Worm (Caenorhabditis elegans) whole organism, L1 larva: ENCODE data around the gene irld-62.
"Not testable (repeated sequence)": the region's sequence is repeated elsewhere in the genome, so short reads cannot be mapped to it uniquely, and the experiment has no call there.

ENCODE experiments used
- C04F5.9 ChIP-seq: sonication (generic microtip); optimal IDR thresholded peaks from 2 replicates; lab custom pipeline; 2016; ENCODE audit warnings: missing genetic modification characterization, missing compliant biosample characterization
- C16A3.4 ChIP-seq: fragments of 150-350 bp; optimal IDR thresholded peaks from 2 replicates; lab custom pipeline; 2014; ENCODE audit warnings: missing biosample characterization, missing genetic modification characterization
- C34B4.2 ChIP-seq: sonication (generic microtip); optimal IDR thresholded peaks from 2 replicates; lab custom pipeline; 2017; ENCODE audit warnings: mild to moderate bottlenecking, missing genetic modification characterization, missing compliant biosample characterization
- F16B12.6 ChIP-seq: fragments of 150-350 bp; optimal IDR thresholded peaks from 2 replicates; lab custom pipeline; 2014; ENCODE audit warnings: missing biosample characterization, missing genetic modification characterization
- alr-1 ChIP-seq: fragments of 200-800 bp; sonication (Bioruptor generic); optimal IDR thresholded peaks from 2 replicates; lab custom pipeline; 2018; ENCODE audit warnings: borderline replicate concordance, mild to moderate bottlenecking, missing genetic modification characterization, missing compliant biosample characterization
- aly-2 ChIP-seq: fragments of 150-350 bp; optimal IDR thresholded peaks from 2 replicates; lab custom pipeline; 2014; ENCODE audit warnings: missing biosample characterization, missing genetic modification characterization
- ama-1 ChIP-seq: fragments of 150-350 bp; optimal IDR thresholded peaks from 2 replicates; lab custom pipeline; 2014
- ceh-90 ChIP-seq: sonication (generic microtip); optimal IDR thresholded peaks from 2 replicates; lab custom pipeline; 2016; ENCODE audit warnings: missing genetic modification characterization, missing compliant biosample characterization
- egl-27 ChIP-seq, 2 experiments: fragments of 150-350 bp in 1 of 2; sonication (generic microtip); optimal IDR thresholded peaks; 3 replicates each; lab custom pipeline; 2017 to 2018; ENCODE audit warnings: missing biosample characterization in 2 of 2, missing genetic modification characterization in 2 of 2, missing genetic modification reagents in 2 of 2
- elt-2 ChIP-seq: sonication (generic microtip); optimal IDR thresholded peaks from 2 replicates; lab custom pipeline; 2016; ENCODE audit warnings: missing genetic modification characterization, mild to moderate bottlenecking, inconsistent platforms, missing compliant biosample characterization, missing genetic modification reagents
- fkh-10 ChIP-seq: sonication (generic microtip); optimal IDR thresholded peaks from 2 replicates; lab custom pipeline; 2017; ENCODE audit warnings: missing biosample characterization, missing genetic modification reagents, missing genetic modification characterization
- fkh-4 ChIP-seq: sonication (generic microtip); optimal IDR thresholded peaks from 2 replicates; lab custom pipeline; 2016; ENCODE audit warnings: missing compliant biosample characterization, missing genetic modification characterization, borderline replicate concordance
- fkh-8 ChIP-seq: sonication (generic microtip); optimal IDR thresholded peaks from 2 replicates; lab custom pipeline; 2016; ENCODE audit warnings: mild to moderate bottlenecking, missing genetic modification characterization, missing compliant biosample characterization
- grh-1 ChIP-seq: fragments of 200-800 bp; sonication (Bioruptor generic); IDR thresholded peaks from 2 replicates; pipeline ENCODE4 v1.3.6; 2022; ENCODE audit warnings: missing genetic modification reagents, missing genetic modification characterization, missing compliant biosample characterization
- lin-13 ChIP-seq: fragments of 150-350 bp; optimal IDR thresholded peaks from 2 replicates; lab custom pipeline; 2014; ENCODE audit warnings: missing biosample characterization, missing genetic modification reagents, missing genetic modification characterization
- lin-14 ChIP-seq: fragments of 200-800 bp; sonication (Bioruptor generic); optimal IDR thresholded peaks from 2 replicates; lab custom pipeline; 2018; ENCODE audit warnings: mild to moderate bottlenecking, missing genetic modification characterization, moderate library complexity, missing compliant biosample characterization
- lin-35 ChIP-seq, 2 experiments: fragments of 150-350 bp; optimal IDR thresholded peaks; 2 replicates each; lab custom pipeline; 2014; ENCODE audit warnings: missing biosample characterization in 2 of 2, missing genetic modification characterization in 2 of 2, missing genetic modification reagents in 2 of 2
- mdl-1 ChIP-seq, 2 experiments: fragments of 150-350 bp; optimal IDR thresholded peaks; 2 replicates each; lab custom pipeline; 2014 to 2017; ENCODE audit warnings: missing biosample characterization in 2 of 2, missing genetic modification characterization in 2 of 2, inconsistent platforms in 1 of 2
- mep-1 ChIP-seq: fragments of 150-350 bp; optimal IDR thresholded peaks from 2 replicates; lab custom pipeline; 2014; ENCODE audit warnings: missing biosample characterization, missing genetic modification characterization
- nhr-12 ChIP-seq: sonication (generic microtip); optimal IDR thresholded peaks from 2 replicates; lab custom pipeline; 2017; ENCODE audit warnings: missing biosample characterization, missing genetic modification characterization
- nhr-19 ChIP-seq: fragments of 200-800 bp; sonication (Bioruptor generic); conservative IDR thresholded peaks from 2 replicates; pipeline ENCODE4 v1.3.6; 2022; ENCODE audit warnings: missing genetic modification characterization, missing compliant biosample characterization
- nhr-20 ChIP-seq: sonication (generic microtip); optimal IDR thresholded peaks from 2 replicates; lab custom pipeline; 2016; ENCODE audit warnings: mild to moderate bottlenecking, missing genetic modification characterization, missing compliant biosample characterization
- nhr-237 ChIP-seq: fragments of 150-350 bp; optimal IDR thresholded peaks from 2 replicates; lab custom pipeline; 2014; ENCODE audit warnings: missing biosample characterization, missing genetic modification characterization
- nhr-28 ChIP-seq: fragments of 150-350 bp; optimal IDR thresholded peaks from 2 replicates; lab custom pipeline; 2014; ENCODE audit warnings: missing biosample characterization, missing genetic modification characterization
- nhr-77 ChIP-seq: fragments of 150-350 bp; optimal IDR thresholded peaks from 2 replicates; lab custom pipeline; 2014; ENCODE audit warnings: missing biosample characterization, missing genetic modification characterization
- nhr-84 ChIP-seq: sonication (generic microtip); optimal IDR thresholded peaks from 2 replicates; lab custom pipeline; 2017; ENCODE audit warnings: missing biosample characterization, missing genetic modification characterization
- pag-3 ChIP-seq: sonication (generic microtip); optimal IDR thresholded peaks from 2 replicates; lab custom pipeline; 2017; ENCODE audit warnings: missing genetic modification characterization, mild to moderate bottlenecking, missing compliant biosample characterization, antibody characterized with exemption, borderline replicate concordance; ENCODE audit not compliant: insufficient read depth
- pqm-1 ChIP-seq: sonication (generic microtip); optimal IDR thresholded peaks from 3 replicates; lab custom pipeline; 2017; ENCODE audit warnings: missing biosample characterization, missing genetic modification characterization
- rnt-1 ChIP-seq: sonication (generic microtip); optimal IDR thresholded peaks from 2 replicates; lab custom pipeline; 2016; ENCODE audit warnings: mild to moderate bottlenecking, missing genetic modification characterization, moderate library complexity, missing compliant biosample characterization
- skn-1 ChIP-seq: fragments of 150-350 bp; optimal IDR thresholded peaks from 2 replicates; lab custom pipeline; 2014; ENCODE audit warnings: missing biosample characterization, missing genetic modification characterization
- snpc-4 ChIP-seq: fragments of 150-350 bp; optimal IDR thresholded peaks from 2 replicates; lab custom pipeline; 2014; ENCODE audit warnings: missing biosample characterization, missing genetic modification characterization
- snu-23 ChIP-seq: sonication (generic microtip); optimal IDR thresholded peaks from 2 replicates; lab custom pipeline; 2016; ENCODE audit warnings: missing genetic modification characterization, missing compliant biosample characterization
- sox-4 ChIP-seq: sonication (generic microtip); optimal IDR thresholded peaks from 2 replicates; lab custom pipeline; 2016; ENCODE audit warnings: missing genetic modification characterization, missing compliant biosample characterization
- zip-4 ChIP-seq: fragments of 200-800 bp; sonication (Bioruptor generic); optimal IDR thresholded peaks from 2 replicates; lab custom pipeline; 2018; ENCODE audit warnings: mild to moderate bottlenecking, missing genetic modification characterization, moderate library complexity, missing compliant biosample characterization
- ztf-11 ChIP-seq, 2 experiments: sonication (generic microtip); optimal IDR thresholded peaks; 2 replicates each; lab custom pipeline; 2016 to 2017; ENCODE audit warnings: missing genetic modification characterization in 2 of 2, missing biosample characterization in 1 of 2, missing compliant biosample characterization in 1 of 2

irld-62 gene

DNA sequence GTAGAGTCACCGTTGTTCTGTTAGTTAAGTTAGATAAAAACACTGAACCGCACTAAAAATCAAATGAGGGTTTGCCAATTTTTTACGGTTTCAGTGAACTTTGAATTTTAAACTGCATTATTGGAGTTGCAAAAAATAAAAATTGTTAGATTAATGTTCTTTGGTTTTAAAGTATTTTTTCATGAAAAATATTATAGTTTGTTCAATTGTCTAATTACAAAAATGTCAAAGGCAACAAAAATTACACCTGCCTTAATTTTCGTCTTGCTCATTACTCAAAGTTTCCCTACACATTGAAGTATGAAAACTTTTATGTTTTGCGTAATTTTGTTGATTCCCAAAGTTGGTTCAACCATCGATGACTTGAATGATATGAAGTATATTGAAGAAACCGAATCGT is at the start of gene irld-62:
irld-62 (plus strand) TSS at position 301 of the 400 bp plus-strand sequence.
- no peak for TF ChIP-seq nhr-20
- no peak for TF ChIP-seq snpc-4 (tag; lab: Kevin White, UChicago)
- TF ChIP-seq nhr-84 (tag; lab: Kevin White, UChicago), result no peak
- TF ChIP-seq C04F5.9 (tag; lab: Kevin White, UChicago), result no peak
- no peak for TF ChIP-seq rnt-1 (tag; lab: Kevin White, UChicago)
- no peak for TF ChIP-seq nhr-12 (tag; lab: Kevin White, UChicago)
- no peak for TF ChIP-seq snu-23 (GFP tag; lab: Kevin White, UChicago)
- TF ChIP-seq fkh-4 (tag; lab: Kevin White, UChicago), result no peak
- TF ChIP-seq nhr-19 (GFP tag; lab: Robert Waterston, UW), result no peak
- no peak for TF ChIP-seq aly-2 (tag; lab: Kevin White, UChicago)
- no peak for TF ChIP-seq grh-1
- TF ChIP-seq C34B4.2, result no peak
- no peak for TF ChIP-seq ztf-11 (tag; optimal IDR thresholded peaks at IDR 0.05; lab: Kevin White, UChicago)
- TF ChIP-seq C16A3.4, result no peak
- no peak for TF ChIP-seq alr-1 (tag; lab: Kevin White, UChicago)

DNA sequence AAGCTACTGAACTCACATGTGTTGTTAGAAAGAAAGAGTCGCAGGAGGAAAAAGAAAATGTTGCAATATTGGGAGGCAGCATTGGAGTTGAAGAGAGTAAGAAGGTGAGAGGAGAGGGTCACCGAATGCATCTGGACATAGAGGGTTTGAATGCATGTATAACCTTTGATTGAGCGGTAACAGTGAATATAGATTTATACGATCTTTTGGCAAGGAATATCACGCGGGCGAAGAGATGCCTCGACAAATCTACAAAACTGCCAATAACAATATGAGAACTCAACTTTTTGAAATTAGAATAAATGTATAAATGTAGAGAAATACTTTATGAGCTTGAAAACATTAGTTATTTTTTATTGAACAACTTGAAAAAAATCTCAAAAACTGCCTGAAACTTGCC is 48.5 kb upstream of the irld-62 start, which contains the start of gene M01B2.10:
M01B2.10 (minus strand) TSS at position 101 of the 400 bp plus-strand sequence.
- not testable (repeated sequence) for TF ChIP-seq nhr-28; grh-1; nhr-12 (tag; lab: Kevin White, UChicago)

DNA sequence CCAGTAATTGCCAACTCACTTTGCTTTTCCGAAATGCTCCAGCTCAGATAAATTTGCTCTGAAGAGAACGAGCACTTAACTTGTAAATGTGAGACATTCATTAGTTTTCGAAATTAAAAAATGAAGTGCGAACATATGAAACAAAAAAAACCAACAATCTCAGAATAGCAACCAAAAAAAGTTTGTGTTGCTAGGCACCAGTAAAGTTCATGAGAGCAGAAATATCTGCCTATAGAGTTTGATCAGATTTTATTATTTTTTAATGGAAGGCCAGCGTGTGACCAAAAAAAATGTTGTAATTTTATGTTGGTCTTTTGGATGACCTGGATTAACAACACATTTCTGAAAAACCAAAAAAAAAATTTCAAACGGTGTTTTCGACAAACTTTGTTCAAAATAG is 46.7 kb upstream of the irld-62 start, which contains the start of gene M01B2.12:
M01B2.12 (minus strand) TSS at position 101 of the 400 bp plus-strand sequence.
- TF ChIP-seq sox-4 (tag; lab: Kevin White, UChicago), result no peak
- no peak for TF ChIP-seq ceh-90 (tag; lab: Kevin White, UChicago)
- TF ChIP-seq mdl-1 (tag; optimal IDR thresholded peaks at IDR 0.05; lab: Kevin White, UChicago), result no peak
- no peak for TF ChIP-seq lin-35 (GFP tag; optimal IDR thresholded peaks at IDR 0.05; lab: Kevin White, UChicago)
- no peak for TF ChIP-seq nhr-20
- no peak for TF ChIP-seq lin-13 (GFP tag; lab: Kevin White, UChicago)
- no peak for TF ChIP-seq fkh-4 (tag; lab: Kevin White, UChicago)
- no peak for TF ChIP-seq fkh-8
- no peak for TF ChIP-seq nhr-28
- no peak for TF ChIP-seq pag-3 (tag; lab: Kevin White, UChicago)
- TF ChIP-seq nhr-237, result no peak
- TF ChIP-seq snu-23 (GFP tag; lab: Kevin White, UChicago), result no peak
- TF ChIP-seq mep-1 (tag; lab: Kevin White, UChicago), result no peak
- TF ChIP-seq skn-1 (tag; lab: Kevin White, UChicago), result no peak
- TF ChIP-seq pqm-1, result no peak
- TF ChIP-seq alr-1 (tag; lab: Kevin White, UChicago), result no peak
- TF ChIP-seq fkh-10 (GFP tag; lab: Kevin White, UChicago), result no peak
- TF ChIP-seq, all 84 proteins: peak for 0

DNA sequence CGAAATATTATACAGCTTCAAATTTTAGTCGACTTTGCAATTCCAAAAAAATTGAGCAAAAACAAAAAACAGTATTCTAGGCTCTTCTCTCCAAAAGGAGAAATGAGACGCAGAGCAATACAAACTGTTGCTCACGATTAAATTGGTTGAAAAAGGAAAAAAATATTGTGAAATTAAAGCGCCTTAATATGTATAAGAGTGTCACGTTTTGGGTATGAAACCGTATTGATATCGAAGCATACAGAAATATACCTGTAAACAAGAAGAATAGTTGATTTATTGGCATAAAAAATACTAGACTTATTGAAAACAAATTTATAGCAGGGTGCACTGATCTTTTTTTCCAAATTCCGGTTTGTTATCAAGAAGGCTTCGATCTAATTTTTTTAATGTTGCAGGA is 45.1 kb upstream of the irld-62 start, which contains the start of gene M01B2.13:
M01B2.13 (minus strand) TSS at position 101 of the 400 bp plus-strand sequence.
- TF ChIP-seq F16B12.6 (tag; lab: Kevin White, UChicago) (no peak), grh-1 (no peak), ama-1 (no peak), mdl-1 (tag; optimal IDR thresholded peaks at IDR 0.05; lab: Kevin White, UChicago) (no peak), nhr-77 (tag; lab: Kevin White, UChicago) (no peak), egl-27 (tag; optimal IDR thresholded peaks at IDR 0.05; lab: Kevin White, UChicago) (no peak), pqm-1 (no peak), C04F5.9 (tag; lab: Kevin White, UChicago) (no peak), zip-4 (GFP tag; lab: Kevin White, UChicago) (no peak), pag-3 (tag; lab: Kevin White, UChicago) (no peak), lin-14 (GFP tag; lab: Kevin White, UChicago) (no peak), elt-2 (no peak), nhr-28 (no peak)
- TF ChIP-seq, all 84 proteins: peak for 0
